Worm (Caenorhabditis elegans): ENCODE results near the gene K12H6.4.
A peak's percentile ranks its signal among the peaks of the same experiment; 100 is the strongest.

Gene K12H6.4

ce11 chrII:2859315-2859714 lies 35.2 kb upstream of the K12H6.4 start:
- TF ChIP-seq ztf-29 (GFP tag; IDR thresholded peaks at IDR 0.05) (no peak; the same call in 1 of the 2 replicates), ztf-23 (GFP tag; IDR thresholded peaks at IDR 0.05) (no peak)

- no peak for TF ChIP-seq med-1 (GFP tag; optimal IDR thresholded peaks at IDR 0.05; ENCODE audit: insufficient read depth)
- TF ChIP-seq ztf-29 (GFP tag; IDR thresholded peaks at IDR 0.05), result no peak
- no peak for TF ChIP-seq klf-2 (GFP tag; conservative IDR thresholded peaks at IDR 0.05)
- no peak for TF ChIP-seq T22C8.4 (GFP tag; IDR thresholded peaks at IDR 0.05)
- TF ChIP-seq cog-1 (tag; optimal IDR thresholded peaks at IDR 0.05), result no peak
- no peak for TF ChIP-seq tab-1 (GFP tag; IDR thresholded peaks at IDR 0.05)
- no peak for TF ChIP-seq ref-1 (GFP tag; conservative IDR thresholded peaks at IDR 0.05)
- no peak for TF ChIP-seq ztf-23 (GFP tag; IDR thresholded peaks at IDR 0.05)
- TF ChIP-seq flt-1 (GFP tag; IDR thresholded peaks at IDR 0.05), result no peak
Observed at ce11 chrII:2858851-2859250, 34.8 kb upstream of the K12H6.4 start.

- no peak for TF ChIP-seq flt-1 (GFP tag; IDR thresholded peaks at IDR 0.05)
- TF ChIP-seq ztf-29 (GFP tag; IDR thresholded peaks at IDR 0.05), result no peak
- no peak for TF ChIP-seq cog-1 (tag; optimal IDR thresholded peaks at IDR 0.05)
- no peak for TF ChIP-seq ref-1 (GFP tag; conservative IDR thresholded peaks at IDR 0.05)
- TF ChIP-seq T22C8.4 (GFP tag; IDR thresholded peaks at IDR 0.05), result no peak
Observed at ce11 chrII:2857559-2857958, 33.5 kb upstream of the K12H6.4 start.

ce11 chrII:2856114-2856513 lies 32.0 kb upstream of the K12H6.4 start:
- TF ChIP-seq cog-1 (tag; optimal IDR thresholded peaks at IDR 0.05) (no peak), ztf-29 (GFP tag; IDR thresholded peaks at IDR 0.05) (no peak), med-1 (GFP tag; optimal IDR thresholded peaks at IDR 0.05; ENCODE audit: insufficient read depth) (no peak), tab-1 (GFP tag; IDR thresholded peaks at IDR 0.05) (no peak), T22C8.4 (GFP tag; IDR thresholded peaks at IDR 0.05) (no peak), ztf-23 (GFP tag; IDR thresholded peaks at IDR 0.05) (no peak), flt-1 (GFP tag; IDR thresholded peaks at IDR 0.05) (no peak), klf-2 (GFP tag; conservative IDR thresholded peaks at IDR 0.05) (no peak), ref-1 (GFP tag; conservative IDR thresholded peaks at IDR 0.05) (no peak)

ce11 chrII:2854794-2855193 lies 30.7 kb upstream of the K12H6.4 start:
- TF ChIP-seq T22C8.4 (GFP tag; IDR thresholded peaks at IDR 0.05) (no peak), ztf-29 (GFP tag; IDR thresholded peaks at IDR 0.05) (peak; percentile 34; the same call in 1 of the 2 replicates)

ce11 chrII:2853767-2854166 lies 29.7 kb upstream of the K12H6.4 start:
- TF ChIP-seq cog-1 (tag; optimal IDR thresholded peaks at IDR 0.05), result no peak
- no peak for TF ChIP-seq ztf-29 (GFP tag; IDR thresholded peaks at IDR 0.05)
- TF ChIP-seq ref-1 (GFP tag; conservative IDR thresholded peaks at IDR 0.05), result no peak
- TF ChIP-seq klf-2 (GFP tag; conservative IDR thresholded peaks at IDR 0.05), result no peak
- no peak for TF ChIP-seq ztf-23 (GFP tag; IDR thresholded peaks at IDR 0.05)
- no peak for TF ChIP-seq med-1 (GFP tag; optimal IDR thresholded peaks at IDR 0.05; ENCODE audit: insufficient read depth)
- TF ChIP-seq tab-1 (GFP tag; IDR thresholded peaks at IDR 0.05), result no peak
- TF ChIP-seq flt-1 (GFP tag; IDR thresholded peaks at IDR 0.05), result no peak
- TF ChIP-seq T22C8.4 (GFP tag; IDR thresholded peaks at IDR 0.05), result no peak

- no peak for TF ChIP-seq klf-2 (GFP tag; conservative IDR thresholded peaks at IDR 0.05)
- no peak for TF ChIP-seq flt-1 (GFP tag; IDR thresholded peaks at IDR 0.05)
- TF ChIP-seq T22C8.4 (GFP tag; IDR thresholded peaks at IDR 0.05), result no peak
- no peak for TF ChIP-seq ztf-23 (GFP tag; IDR thresholded peaks at IDR 0.05)
- no peak for TF ChIP-seq tab-1 (GFP tag; IDR thresholded peaks at IDR 0.05)
- TF ChIP-seq med-1 (GFP tag; optimal IDR thresholded peaks at IDR 0.05; ENCODE audit: insufficient read depth), result no peak
- TF ChIP-seq ref-1 (GFP tag; conservative IDR thresholded peaks at IDR 0.05), result no peak
- TF ChIP-seq ztf-29 (GFP tag; IDR thresholded peaks at IDR 0.05), result no peak
- no peak for TF ChIP-seq cog-1 (tag; optimal IDR thresholded peaks at IDR 0.05)
Observed at ce11 chrII:2852493-2852892, 28.4 kb upstream of the K12H6.4 start, which contains the start of gene ptc-3. TSS of gene ptc-3 (minus strand) at chrII:2852593.

ce11 chrII:2846552-2846951 lies 22.5 kb upstream of the K12H6.4 start:
- no peak for TF ChIP-seq med-1 (GFP tag; optimal IDR thresholded peaks at IDR 0.05; ENCODE audit: insufficient read depth)
- TF ChIP-seq T22C8.4 (GFP tag; IDR thresholded peaks at IDR 0.05), result no peak
- no peak for TF ChIP-seq ztf-23 (GFP tag; IDR thresholded peaks at IDR 0.05)
- TF ChIP-seq klf-2 (GFP tag; conservative IDR thresholded peaks at IDR 0.05), result no peak
- TF ChIP-seq flt-1 (GFP tag; IDR thresholded peaks at IDR 0.05), result no peak
- TF ChIP-seq cog-1 (tag; optimal IDR thresholded peaks at IDR 0.05), result no peak
- TF ChIP-seq ref-1 (GFP tag; conservative IDR thresholded peaks at IDR 0.05), result no peak
- TF ChIP-seq ztf-29 (GFP tag; IDR thresholded peaks at IDR 0.05), result no peak
- no peak for TF ChIP-seq tab-1 (GFP tag; IDR thresholded peaks at IDR 0.05)

- TF ChIP-seq T22C8.4 (GFP tag; IDR thresholded peaks at IDR 0.05), result no peak
- 0 out of 2 replicates have a peak, but pooled peaks have one; percentile 13 for TF ChIP-seq tab-1 (GFP tag; IDR thresholded peaks at IDR 0.05)
Observed at ce11 chrII:2845674-2846073, 21.6 kb upstream of the K12H6.4 start.

ce11 chrII:2843088-2843487 lies 19.0 kb upstream of the K12H6.4 start, which contains the start of gene Y110A2AL.7:
TSS of gene Y110A2AL.7 (minus strand) at chrII:2843188.
- no peak for TF ChIP-seq ztf-23 (GFP tag; IDR thresholded peaks at IDR 0.05)
- TF ChIP-seq med-1 (GFP tag; optimal IDR thresholded peaks at IDR 0.05; ENCODE audit: insufficient read depth), result no peak
- no peak for TF ChIP-seq flt-1 (GFP tag; IDR thresholded peaks at IDR 0.05)
- TF ChIP-seq ref-1 (GFP tag; conservative IDR thresholded peaks at IDR 0.05), result no peak

- no peak for TF ChIP-seq ztf-29 (GFP tag; IDR thresholded peaks at IDR 0.05)
- TF ChIP-seq med-1 (GFP tag; optimal IDR thresholded peaks at IDR 0.05; ENCODE audit: insufficient read depth), result no peak
- TF ChIP-seq tab-1 (GFP tag; IDR thresholded peaks at IDR 0.05), result no peak
Observed at ce11 chrII:2841529-2841928, 17.5 kb upstream of the K12H6.4 start, which contains the start of gene Y110A2AL.6. TSS of gene Y110A2AL.6 (minus strand) at chrII:2841629.

Data from whole organism, midembryonic.